Fruit fly (Drosophila melanogaster) whole organism, wandering third instar larva: ENCODE data around the gene CG11723.

Source experiments
- Abd-B ChIP-seq: fragments of >200 bp; optimal IDR thresholded peaks from 2 replicates; lab custom pipeline; 2017; ENCODE audit warnings: missing biosample characterization, missing genetic modification characterization
- Hr78 ChIP-seq: fragments of >200 bp; optimal IDR thresholded peaks from 2 replicates; lab custom pipeline; 2017; ENCODE audit warnings: missing biosample characterization, missing genetic modification characterization
- Myc ChIP-seq: fragments of >200 bp; optimal IDR thresholded peaks from 2 replicates; lab custom pipeline; 2017
- Rel ChIP-seq, 2 experiments: fragments of 200-800 bp; sonication (Bioruptor generic) in 1 of 2; optimal IDR thresholded peaks; 2 replicates in 1 of 2; 3 replicates in 1 of 2; lab custom pipeline; 2016 to 2019; ENCODE audit warnings: mild to moderate bottlenecking in 2 of 2, missing biosample characterization in 2 of 2, missing genetic modification characterization in 2 of 2, moderate library complexity in 1 of 2
- dsf ChIP-seq: sonication (Bioruptor generic); optimal IDR thresholded peaks from 2 replicates; lab custom pipeline; 2016; ENCODE audit warnings: missing biosample characterization, missing genetic modification characterization, borderline replicate concordance
- h ChIP-seq: fragments of 200-800 bp; sonication (Bioruptor generic); optimal IDR thresholded peaks from 3 replicates; lab custom pipeline; 2016; ENCODE audit warnings: missing biosample characterization, mild to moderate bottlenecking, missing genetic modification characterization
- psq ChIP-seq: fragments of 200-800 bp; sonication (Bioruptor generic); optimal IDR thresholded peaks from 3 replicates; lab custom pipeline; 2017; ENCODE audit warnings: missing biosample characterization, mild to moderate bottlenecking, missing genetic modification characterization, moderate library complexity
- tai ChIP-seq: sonication (Bioruptor generic); optimal IDR thresholded peaks from 2 replicates; lab custom pipeline; 2016; ENCODE audit warnings: missing biosample characterization, missing genetic modification characterization
- usp ChIP-seq: fragments of >200 bp; optimal IDR thresholded peaks from 2 replicates; lab custom pipeline; 2017; ENCODE audit warnings: missing biosample characterization, missing genetic modification characterization

DNA sequence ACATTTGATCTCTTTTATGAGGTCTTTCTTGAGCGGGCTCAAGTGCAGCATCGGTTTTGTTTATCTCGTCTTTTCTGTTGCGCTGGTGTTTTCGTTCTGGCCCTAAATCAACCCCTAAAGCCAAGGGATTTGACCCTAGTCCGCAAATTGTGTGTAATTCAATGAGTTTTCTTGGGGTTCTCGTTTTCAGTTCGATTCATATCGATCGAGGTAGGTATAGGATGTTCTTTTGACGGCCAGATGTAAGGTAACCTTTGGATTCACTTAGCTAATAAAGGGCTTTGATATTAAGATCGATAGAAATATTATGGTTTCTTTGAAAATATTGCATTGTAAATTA is 18.1 kb upstream of the CG11723 start:
- no peak for TF ChIP-seq usp (GFP tag; lab: Kevin White, UChicago)
- no peak for TF ChIP-seq dsf (GFP tag; lab: Kevin White, UChicago)
- TF ChIP-seq Myc: no peak
- TF ChIP-seq Abd-B (GFP tag; lab: Kevin White, UChicago): no peak
- TF ChIP-seq h (GFP tag; lab: Kevin White, UChicago): no peak
- TF ChIP-seq psq (GFP tag; lab: Kevin White, UChicago): no peak
- TF ChIP-seq Hr78 (GFP tag; lab: Kevin White, UChicago): no peak
- no peak for TF ChIP-seq Rel (GFP tag; optimal IDR thresholded peaks at IDR 0.05; lab: Kevin White, UChicago)
- no peak for TF ChIP-seq Rel (tag; optimal IDR thresholded peaks at IDR 0.05; lab: Kevin White, UChicago)
- no peak for TF ChIP-seq tai (GFP tag; lab: Kevin White, UChicago)
